Worm (Caenorhabditis elegans): ENCODE results near the gene str-116.
A peak's percentile ranks its signal among the peaks of the same experiment; 100 is the strongest.

str-116 gene

DNA sequence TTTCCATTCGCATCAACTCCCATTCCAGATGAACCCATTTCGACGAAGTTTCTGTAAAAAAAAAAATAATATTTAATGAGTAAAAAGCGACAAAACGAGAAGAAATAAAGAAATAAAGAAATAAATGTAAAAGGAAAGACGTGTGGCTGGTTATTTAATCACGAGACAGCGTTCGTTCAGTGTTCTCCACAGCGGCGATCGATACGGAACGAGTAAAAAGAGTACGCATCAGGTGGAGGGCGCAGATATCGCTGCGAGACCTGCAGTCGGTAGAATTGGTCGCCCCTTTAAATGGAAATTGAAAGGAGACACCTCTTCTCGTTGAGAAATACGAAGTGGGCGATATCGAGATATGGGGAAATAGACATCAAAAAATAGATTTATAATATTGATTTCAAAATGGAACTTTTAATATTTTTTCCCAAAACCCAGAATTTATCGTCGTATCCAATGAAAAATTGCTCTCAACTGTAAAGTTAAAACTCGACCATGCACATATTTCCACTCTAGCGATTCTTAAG lies 38.1 kb upstream of the str-116 start, which contains the start of gene pqn-70:
Gene pqn-70 (minus strand): TSS at position 51 of the 521 bp plus-strand sequence.
- TF ChIP-seq snpc-3.4 (tag; optimal IDR thresholded peaks at IDR 0.05) = peak; percentile 32
- no peak; the same call in 1 of the 2 replicates for TF ChIP-seq madf-6 (GFP tag; IDR thresholded peaks at IDR 0.05)
- 0 out of 2 replicates have a peak, but pooled peaks have one; percentile 7 for TF ChIP-seq Y95B8A.8 (GFP tag; IDR thresholded peaks at IDR 0.05)
- peak; percentile 68; the same call in 1 of the 2 replicates for TF ChIP-seq pbrm-1 (GFP tag; IDR thresholded peaks at IDR 0.05)
- TF ChIP-seq ztf-25 (GFP tag; IDR thresholded peaks at IDR 0.05) = no peak
- peak; percentile 70 for TF ChIP-seq K12H6.12 (tag; optimal IDR thresholded peaks at IDR 0.05)
- TF ChIP-seq D2030.7 (GFP tag; IDR thresholded peaks at IDR 0.05) = peak; percentile 33; the same call in 1 of the 2 replicates
- no peak for TF ChIP-seq nhr-120 (GFP tag; IDR thresholded peaks at IDR 0.05)
- TF ChIP-seq mel-28 (tag; optimal IDR thresholded peaks at IDR 0.05; ENCODE audit: borderline replicate concordance) = no peak
- TF ChIP-seq F10E7.11 (tag; optimal IDR thresholded peaks at IDR 0.05) = no peak
- TF ChIP-seq unc-62 (GFP tag; optimal IDR thresholded peaks at IDR 0.05) = no peak
- TF ChIP-seq B0261.1 (tag; optimal IDR thresholded peaks at IDR 0.05) = no peak
- TF ChIP-seq ccch-3 (GFP tag; optimal IDR thresholded peaks at IDR 0.05) = no peak
- TF ChIP-seq ekl-4 (GFP tag; IDR thresholded peaks at IDR 0.05) = peak; percentile 79
- TF ChIP-seq Y67H2A.10 (GFP tag; conservative IDR thresholded peaks at IDR 0.05) = peak; percentile 53; the same call in 1 of the 2 replicates
- TF ChIP-seq F55B11.4 (tag; optimal IDR thresholded peaks at IDR 0.05; ENCODE audit: borderline replicate concordance, insufficient read depth) = no peak
- TF ChIP-seq repo-1 (tag; optimal IDR thresholded peaks at IDR 0.05) = no peak
- peak; percentile 71; the same call in 1 of the 2 replicates for TF ChIP-seq lin-26 (GFP tag; IDR thresholded peaks at IDR 0.05)
- no peak for TF ChIP-seq lag-1 (GFP tag; IDR thresholded peaks at IDR 0.05)
- peak; percentile 81 for TF ChIP-seq attf-5 (GFP tag; optimal IDR thresholded peaks at IDR 0.05)
- no peak for TF ChIP-seq aptf-2 (GFP tag; conservative IDR thresholded peaks at IDR 0.05)
- TF ChIP-seq dox-1 (GFP tag; IDR thresholded peaks at IDR 0.05) = peak; percentile 67
- peak; percentile 57 for TF ChIP-seq lin-54 (GFP tag; optimal IDR thresholded peaks at IDR 0.05)
- TF ChIP-seq ceh-100 (GFP tag; IDR thresholded peaks at IDR 0.05) = peak; percentile 92
- TF ChIP-seq gei-17 (GFP tag; optimal IDR thresholded peaks at IDR 0.05) = peak; percentile 33
- peak; percentile 15 for TF ChIP-seq die-1 (tag; optimal IDR thresholded peaks at IDR 0.05)
- no peak for TF ChIP-seq cebp-2 (GFP tag; IDR thresholded peaks at IDR 0.05)
- peak; percentile 33 for TF ChIP-seq B0035.1 (tag; optimal IDR thresholded peaks at IDR 0.05)
- TF ChIP-seq atf-7 (tag; optimal IDR thresholded peaks at IDR 0.05) = peak; percentile 19
- TF ChIP-seq nfya-2 (GFP tag; IDR thresholded peaks at IDR 0.05) = no peak
- TF ChIP-seq ztf-18 (tag; optimal IDR thresholded peaks at IDR 0.05) = peak; percentile 47
- peak; percentile 16 for TF ChIP-seq efl-1 (GFP tag; optimal IDR thresholded peaks at IDR 0.05)
- TF ChIP-seq aptf-3 (GFP tag; IDR thresholded peaks at IDR 0.05) = no peak
- peak; percentile 65 for TF ChIP-seq ZK185.1 (tag; optimal IDR thresholded peaks at IDR 0.05; ENCODE audit: poor library complexity, severe bottlenecking)
- TF ChIP-seq snpc-4 (GFP tag; optimal IDR thresholded peaks at IDR 0.05) = peak; percentile 13
- TF ChIP-seq snpc-4 (tag; optimal IDR thresholded peaks at IDR 0.05) = peak in 3 of 4 experiments; percentile 32 to 69 (median 65)
- no peak for TF ChIP-seq F49E8.2 (tag; optimal IDR thresholded peaks at IDR 0.05; ENCODE audit: insufficient read depth)
- TF ChIP-seq lsl-1 (GFP tag; optimal IDR thresholded peaks at IDR 0.05) = peak; percentile 28
- TF ChIP-seq lin-40 (tag; optimal IDR thresholded peaks at IDR 0.05) = peak; percentile 67
- peak; percentile 8; the same call in 1 of the 2 replicates for TF ChIP-seq cebp-1 (GFP tag; IDR thresholded peaks at IDR 0.05)
- no peak for TF ChIP-seq cebp-1 (tag; optimal IDR thresholded peaks at IDR 0.05)
- peak; percentile 45; the same call in 1 of the 2 replicates for TF ChIP-seq lir-1 (GFP tag; conservative IDR thresholded peaks at IDR 0.05)
- 0 out of 2 replicates have a peak, but pooled peaks have one; percentile 64 for TF ChIP-seq madf-3 (GFP tag; IDR thresholded peaks at IDR 0.05)
- TF ChIP-seq F57C9.4 (tag; optimal IDR thresholded peaks at IDR 0.05) = no peak
- no peak for TF ChIP-seq ceh-79 (tag; optimal IDR thresholded peaks at IDR 0.05)
- no peak for TF ChIP-seq hsf-1 (GFP tag; IDR thresholded peaks at IDR 0.05)
- TF ChIP-seq pha-4 (tag; optimal IDR thresholded peaks at IDR 0.05) = no peak
- no peak for TF ChIP-seq ets-4 (GFP tag; optimal IDR thresholded peaks at IDR 0.05)
